Fruit fly (Drosophila melanogaster) whole organism, embryonic: Measurements from ENCODE around the gene CG14111.

ENCODE experiments used
- BtbVII ChIP-seq: fragments of 200-800 bp; sonication (Bioruptor generic); optimal IDR thresholded peaks from 3 replicates; lab custom pipeline; 2017; ENCODE audit warnings: missing biosample characterization, mild to moderate bottlenecking, missing genetic modification characterization
- CG10267 ChIP-seq: fragments of 200-800 bp; sonication (Bioruptor generic); optimal IDR thresholded peaks from 2 replicates; lab custom pipeline; 2018; ENCODE audit warnings: missing biosample characterization, mild to moderate bottlenecking, missing genetic modification characterization, moderate library complexity
- CG10543 ChIP-seq: fragments of 200-800 bp; sonication (Bioruptor generic); optimal IDR thresholded peaks from 3 replicates; lab custom pipeline; 2017; ENCODE audit warnings: missing biosample characterization, mild to moderate bottlenecking, missing genetic modification characterization, moderate library complexity
- CG11723 ChIP-seq: fragments of 200-800 bp; sonication (Bioruptor generic); optimal IDR thresholded peaks from 2 replicates; lab custom pipeline; 2017; ENCODE audit warnings: missing biosample characterization, mild to moderate bottlenecking, missing genetic modification characterization
- CG12942 ChIP-seq: fragments of 200-800 bp; sonication (Bioruptor generic); optimal IDR thresholded peaks from 3 replicates; lab custom pipeline; 2016; ENCODE audit warnings: missing biosample characterization, missing genetic modification characterization
- CG13894 ChIP-seq: fragments of 200-800 bp; sonication (Bioruptor generic); optimal IDR thresholded peaks from 3 replicates; lab custom pipeline; 2018; ENCODE audit warnings: missing biosample characterization, mild to moderate bottlenecking, missing genetic modification characterization, moderate library complexity
- CG14050 ChIP-seq: fragments of 200-800 bp; sonication (Bioruptor generic); IDR thresholded peaks from 3 replicates; pipeline ENCODE4 v1.3.6; 2022; ENCODE audit warnings: missing biosample characterization, missing genetic modification characterization
- CG17186 ChIP-seq: fragments of 200-800 bp; sonication (Bioruptor generic); optimal IDR thresholded peaks from 3 replicates; lab custom pipeline; 2017; ENCODE audit warnings: missing biosample characterization, missing genetic modification reagents, missing genetic modification characterization
- CG17912 ChIP-seq: fragments of 200-800 bp; sonication (Bioruptor generic); optimal IDR thresholded peaks from 2 replicates; lab custom pipeline; 2018; ENCODE audit warnings: missing biosample characterization, mild to moderate bottlenecking, missing genetic modification characterization
- CG18262 ChIP-seq: fragments of 200-800 bp; optimal IDR thresholded peaks from 3 replicates; lab custom pipeline; 2019; ENCODE audit warnings: missing biosample characterization, mild to moderate bottlenecking, missing genetic modification characterization, moderate library complexity
- CG3281 ChIP-seq: fragments of 200-800 bp; sonication (Bioruptor generic); optimal IDR thresholded peaks from 3 replicates; lab custom pipeline; 2017; ENCODE audit warnings: missing biosample characterization, mild to moderate bottlenecking, missing genetic modification characterization
- CG34422 ChIP-seq: fragments of 200-800 bp; sonication (Bioruptor generic); IDR thresholded peaks from 3 replicates; pipeline ENCODE4 v1.3.6; 2022; ENCODE audit warnings: missing biosample characterization, missing genetic modification characterization
- CG4617 ChIP-seq: fragments of 200-800 bp; sonication (Bioruptor generic); optimal IDR thresholded peaks from 3 replicates; lab custom pipeline; 2016; ENCODE audit warnings: missing biosample characterization, missing genetic modification characterization, borderline replicate concordance
- CG6765 ChIP-seq: fragments of 200-800 bp; sonication (Bioruptor generic); optimal IDR thresholded peaks from 3 replicates; lab custom pipeline; 2017; ENCODE audit warnings: missing biosample characterization, mild to moderate bottlenecking, missing genetic modification characterization
- CG6813 ChIP-seq: fragments of 200-800 bp; sonication (Bioruptor generic); optimal IDR thresholded peaks from 2 replicates; lab custom pipeline; 2017; ENCODE audit warnings: missing biosample characterization, missing genetic modification characterization, mild to moderate bottlenecking, moderate library complexity, missing genetic modification reagents
- CG6854 ChIP-seq: fragments of 200-800 bp; sonication (Bioruptor generic); optimal IDR thresholded peaks from 3 replicates; lab custom pipeline; 2017; ENCODE audit warnings: missing biosample characterization, mild to moderate bottlenecking, missing genetic modification characterization
- CG7839 ChIP-seq: fragments of 200-800 bp; sonication (Bioruptor generic); optimal IDR thresholded peaks from 3 replicates; lab custom pipeline; 2018; ENCODE audit warnings: missing biosample characterization, mild to moderate bottlenecking, missing genetic modification characterization, moderate library complexity
- CG8290 ChIP-seq, 3 experiments: fragments of 200-800 bp; sonication (Bioruptor generic); optimal IDR thresholded peaks; 2 replicates each; lab custom pipeline; 2016 to 2019; ENCODE audit warnings: missing biosample characterization in 3 of 3, missing genetic modification characterization in 3 of 3, mild to moderate bottlenecking in 2 of 3, moderate library complexity in 1 of 3
- CHES-1-like ChIP-seq: fragments of 200-800 bp; sonication (Bioruptor generic); optimal IDR thresholded peaks from 2 replicates; lab custom pipeline; 2016; ENCODE audit warnings: missing biosample characterization, missing genetic modification characterization
- Doc3 ChIP-seq: fragments of 200-800 bp; sonication (Bioruptor generic); IDR thresholded peaks from 3 replicates; pipeline ENCODE4 v1.3.6; 2022; ENCODE audit warnings: missing biosample characterization, missing genetic modification characterization; ENCODE audit not compliant: partially characterized antibody
- Hr3 ChIP-seq: fragments of 200-800 bp; sonication (Bioruptor generic); optimal IDR thresholded peaks from 3 replicates; lab custom pipeline; 2016; ENCODE audit warnings: missing biosample characterization, missing genetic modification characterization
- Med ChIP-seq: fragments of 200-800 bp; sonication (Bioruptor generic); peaks from one replicate; lab custom pipeline; 2016; ENCODE audit warnings: missing biosample characterization, missing genetic modification characterization, mild to moderate bottlenecking, inconsistent platforms, moderate library complexity
- Myb ChIP-seq: fragments of 200-800 bp; sonication (Bioruptor generic); optimal IDR thresholded peaks from 2 replicates; lab custom pipeline; 2016; ENCODE audit warnings: missing biosample characterization, missing genetic modification characterization
- NC2α ChIP-seq: fragments of 200-800 bp; sonication (Bioruptor generic); optimal IDR thresholded peaks from 2 replicates; lab custom pipeline; 2016; ENCODE audit warnings: missing biosample characterization, missing genetic modification characterization
- Rx ChIP-seq: fragments of 200-800 bp; sonication (Bioruptor generic); IDR thresholded peaks from 2 replicates; pipeline ENCODE4 v1.3.6; 2022; ENCODE audit warnings: missing biosample characterization, missing genetic modification characterization
- Xbp1 ChIP-seq: fragments of 200-800 bp; sonication (Bioruptor generic); optimal IDR thresholded peaks from 3 replicates; lab custom pipeline; 2016; ENCODE audit warnings: missing biosample characterization, mild to moderate bottlenecking, missing genetic modification characterization
- YL-1 ChIP-seq: fragments of 200-800 bp; sonication (Bioruptor generic); optimal IDR thresholded peaks from 3 replicates; lab custom pipeline; 2017; ENCODE audit warnings: missing biosample characterization, mild to moderate bottlenecking, missing genetic modification characterization
- bigmax ChIP-seq: fragments of 200-800 bp; sonication (Bioruptor generic); optimal IDR thresholded peaks from 2 replicates; lab custom pipeline; 2018; ENCODE audit warnings: missing biosample characterization, mild to moderate bottlenecking, missing genetic modification characterization
- bsh ChIP-seq, 2 experiments: fragments of 200-800 bp; sonication (Bioruptor generic); optimal IDR thresholded peaks; 2 replicates each; lab custom pipeline; 2017 to 2018; ENCODE audit warnings: mild to moderate bottlenecking in 2 of 2, missing biosample characterization in 2 of 2, missing genetic modification characterization in 2 of 2, moderate library complexity in 1 of 2
- cg ChIP-seq: fragments of 200-800 bp; sonication (Bioruptor generic); optimal IDR thresholded peaks from 3 replicates; lab custom pipeline; 2019; ENCODE audit warnings: missing biosample characterization, mild to moderate bottlenecking, missing genetic modification characterization, moderate library complexity
- corto ChIP-seq: fragments of 200-800 bp; sonication (Bioruptor generic); optimal IDR thresholded peaks from 2 replicates; lab custom pipeline; 2016; ENCODE audit warnings: missing biosample characterization, mild to moderate bottlenecking, missing genetic modification characterization, moderate library complexity
- dpn ChIP-seq, 2 experiments: fragments of 200-800 bp; sonication (Bioruptor generic); optimal IDR thresholded peaks; 3 replicates each; lab custom pipeline; 2016; ENCODE audit warnings: missing biosample characterization in 2 of 2, missing genetic modification characterization in 2 of 2
- emc ChIP-seq: fragments of 200-800 bp; sonication (Bioruptor generic); optimal IDR thresholded peaks from 2 replicates; lab custom pipeline; 2016; ENCODE audit warnings: missing biosample characterization, missing genetic modification characterization
- eve ChIP-seq, 2 experiments: fragments of >200 bp; optimal IDR thresholded peaks; 2 replicates each; lab custom pipeline; 2017; ENCODE audit warnings: missing biosample characterization in 2 of 2, missing genetic modification characterization in 2 of 2
- ewg ChIP-seq: fragments of 200-800 bp; sonication (Bioruptor generic); optimal IDR thresholded peaks from 3 replicates; lab custom pipeline; 2017; ENCODE audit warnings: mild to moderate bottlenecking, missing biosample characterization, missing genetic modification reagents, missing genetic modification characterization
- fru ChIP-seq: fragments of >200 bp; optimal IDR thresholded peaks from 2 replicates; lab custom pipeline; 2017
- grau ChIP-seq: fragments of 200-800 bp; optimal IDR thresholded peaks from 3 replicates; lab custom pipeline; 2019; ENCODE audit warnings: missing biosample characterization, mild to moderate bottlenecking, missing genetic modification characterization, moderate library complexity
- gt ChIP-seq: fragments of 200-800 bp; sonication (Bioruptor generic); IDR thresholded peaks from 2 replicates; pipeline ENCODE4 v1.3.6; 2022; ENCODE audit warnings: missing biosample characterization, missing genetic modification characterization
- hb ChIP-seq: fragments of 200-800 bp; sonication (Bioruptor generic); IDR thresholded peaks from 3 replicates; pipeline ENCODE4 v1.3.6; 2022; ENCODE audit warnings: missing biosample characterization, missing genetic modification characterization; ENCODE audit not compliant: partially characterized antibody
- kay ChIP-seq: fragments of 200-800 bp; sonication (Bioruptor generic); optimal IDR thresholded peaks from 2 replicates; lab custom pipeline; 2016; ENCODE audit warnings: missing biosample characterization, missing genetic modification characterization
- knrl ChIP-seq: fragments of 200-800 bp; sonication (Bioruptor generic); IDR thresholded peaks from 3 replicates; pipeline ENCODE4 v1.3.6; 2022; ENCODE audit warnings: missing biosample characterization, missing genetic modification characterization; ENCODE audit not compliant: partially characterized antibody
- mirr ChIP-seq: fragments of 200-800 bp; sonication (Bioruptor generic); optimal IDR thresholded peaks from 3 replicates; lab custom pipeline; 2018; ENCODE audit warnings: missing biosample characterization, mild to moderate bottlenecking, missing genetic modification characterization
- nmo ChIP-seq: fragments of 200-800 bp; sonication (Bioruptor generic); optimal IDR thresholded peaks from 2 replicates; lab custom pipeline; 2018; ENCODE audit warnings: missing biosample characterization, mild to moderate bottlenecking, missing genetic modification characterization, moderate library complexity
- repo ChIP-seq: fragments of 200-800 bp; sonication (Bioruptor generic); optimal IDR thresholded peaks from 2 replicates; lab custom pipeline; 2016; ENCODE audit warnings: missing biosample characterization, missing genetic modification characterization
- sim ChIP-seq: fragments of 200-800 bp; sonication (Bioruptor generic); IDR thresholded peaks from 2 replicates; pipeline ENCODE4 v1.3.6; 2022; ENCODE audit warnings: missing biosample characterization, missing genetic modification characterization
- sug ChIP-seq: fragments of 200-800 bp; optimal IDR thresholded peaks from 2 replicates; lab custom pipeline; 2019; ENCODE audit warnings: missing biosample characterization, mild to moderate bottlenecking, missing genetic modification characterization, moderate library complexity
- tx ChIP-seq: fragments of 200-800 bp; sonication (Bioruptor generic); optimal IDR thresholded peaks from 2 replicates; lab custom pipeline; 2016; ENCODE audit warnings: missing biosample characterization, missing genetic modification characterization
- unc-4 ChIP-seq: fragments of 200-800 bp; sonication (Bioruptor generic); IDR thresholded peaks from 2 replicates; pipeline ENCODE4 v1.3.6; 2022; ENCODE audit warnings: missing biosample characterization, missing genetic modification characterization; ENCODE audit not compliant: partially characterized antibody
- usp ChIP-seq: fragments of >200 bp; optimal IDR thresholded peaks from 2 replicates; lab custom pipeline; 2017; ENCODE audit warnings: missing biosample characterization, missing genetic modification characterization

Gene CG14111

DNA sequence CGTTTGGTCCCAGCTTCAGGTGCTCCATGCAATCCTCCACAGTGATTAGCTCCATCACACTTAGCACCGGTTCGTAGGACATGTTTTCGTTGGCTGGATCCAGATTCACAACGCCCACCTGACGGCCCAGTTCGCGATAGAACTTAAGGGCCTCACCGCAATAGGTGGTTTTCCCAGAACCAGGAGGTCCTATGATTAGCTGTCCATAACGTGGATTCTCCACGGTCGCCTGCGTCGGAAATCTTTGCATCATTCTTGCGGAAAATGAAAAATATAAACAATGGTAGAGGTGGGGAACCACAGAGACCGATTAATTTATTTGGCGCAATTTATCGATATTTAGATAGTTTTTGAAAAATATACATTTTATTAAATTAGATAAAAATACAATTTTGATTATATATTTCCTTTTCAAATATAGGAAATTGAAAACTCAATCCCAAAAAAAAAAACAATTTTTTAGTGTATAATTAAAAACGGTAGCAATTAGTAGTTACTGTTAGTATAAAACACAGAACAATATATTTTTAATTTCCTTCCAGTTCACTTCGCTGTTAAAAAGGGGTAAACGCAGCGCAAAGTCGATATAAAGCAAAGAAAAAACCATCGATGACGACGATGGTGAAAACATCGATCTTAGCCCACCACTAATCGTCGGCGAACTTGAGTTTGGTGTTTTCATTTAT, 34.6 kb downstream of the CG14111 start, which contains the start of the genes CG10222 and flr (continued):
- TF ChIP-seq sug (peak; percentile 8), CG10543 (GFP tag; lab: Kevin White, UChicago) (peak; percentile 30), knrl (GFP tag; lab: Robert Waterston, UW) (peak; percentile 79), CG13894 (no peak), CG3281 (GFP tag; lab: Kevin White, UChicago) (peak; percentile 15), CG6854 (GFP tag; lab: Kevin White, UChicago) (no peak), repo (GFP tag; lab: Kevin White, UChicago) (no peak), CG17186 (GFP tag; lab: Kevin White, UChicago) (peak; percentile 62), Hr3 (GFP tag; lab: Kevin White, UChicago) (no peak), mirr (GFP tag; lab: Kevin White, UChicago) (no peak), bigmax (GFP tag; lab: Kevin White, UChicago) (no peak), hb (GFP tag; lab: Robert Waterston, UW) (peak; percentile 69), YL-1 (GFP tag; lab: Kevin White, UChicago) (peak; percentile 1), CG34422 (GFP tag; lab: Robert Waterston, UW) (no peak), kay (peak; percentile 24), bsh (GFP tag; optimal IDR thresholded peaks at IDR 0.05; lab: Kevin White, UChicago) (no peak), CG7839 (tag; lab: Kevin White, UChicago) (no peak), CG6765 (GFP tag; lab: Kevin White, UChicago) (no peak), ewg (no peak), sim (GFP tag; lab: Robert Waterston, UW) (no peak), CG11723 (GFP tag; lab: Kevin White, UChicago) (no peak), unc-4 (peak; percentile 71), usp (no peak), BtbVII (GFP tag; lab: Kevin White, UChicago) (no peak), CG10267 (tag; lab: Kevin White, UChicago) (peak; percentile 42), tx (GFP tag; lab: Kevin White, UChicago) (no peak), CG18262 (tag; lab: Kevin White, UChicago) (peak; percentile 32), CG14050 (GFP tag; lab: Robert Waterston, UW) (no peak), CG4617 (peak; percentile 15), CG6813 (GFP tag; lab: Kevin White, UChicago) (no peak), Myb (GFP tag; lab: Kevin White, UChicago) (no peak), CG8290 (GFP tag; optimal IDR thresholded peaks at IDR 0.05; lab: Kevin White, UChicago) (peak; percentile 29), CG8290 (tag; optimal IDR thresholded peaks at IDR 0.05; lab: Kevin White, UChicago) (no peak), grau (peak; percentile 6), NC2α (GFP tag; lab: Kevin White, UChicago) (no peak), gt (GFP tag; lab: Robert Waterston, UW) (no peak), CHES-1-like (GFP tag; lab: Kevin White, UChicago) (no peak), dpn (GFP tag; optimal IDR thresholded peaks at IDR 0.05; lab: Kevin White, UChicago) (no peak), corto (no peak), Doc3 (GFP tag; lab: Robert Waterston, UW) (peak; percentile 68; the same call in 2 of the 3 replicates), emc (GFP tag; lab: Kevin White, UChicago) (no peak), eve (GFP tag; optimal IDR thresholded peaks at IDR 0.05; lab: Kevin White, UChicago) (no peak), cg (GFP tag; lab: Kevin White, UChicago) (no peak), Xbp1 (no peak), Rx (GFP tag; lab: Robert Waterston, UW) (no peak), CG12942 (GFP tag; lab: Kevin White, UChicago) (no peak), fru (lab: Kevin White, UChicago) (no peak), CG17912 (GFP tag; lab: Kevin White, UChicago) (no peak), Med (GFP tag; lab: Kevin White, UChicago) (no peak), nmo (GFP tag; lab: Kevin White, UChicago) (peak; percentile 53)
